Worm (Caenorhabditis elegans) whole organism, L4/young adult: ENCODE results near the gene nhr-199.

ENCODE experiments used
- dao-5 ChIP-seq: sonication (generic microtip); optimal IDR thresholded peaks from 2 replicates; lab custom pipeline; 2016; ENCODE audit warnings: missing genotype, missing genetic modification characterization, moderate library complexity, missing compliant biosample characterization
- him-1 ChIP-seq: sonication (generic microtip); optimal IDR thresholded peaks from 2 replicates; lab custom pipeline; 2016; ENCODE audit warnings: missing genotype, missing genetic modification reagents, missing genetic modification characterization, missing compliant biosample characterization

ce11 chrV:15654124-15654523, 45.6 kb downstream of the nhr-199 start, which contains the start of gene F53E4.2:
- no peak for TF ChIP-seq him-1
- TF ChIP-seq dao-5 = no peak
